Worm (Caenorhabditis elegans) whole organism, midembryonic: Measurements from ENCODE around the gene immp-2.
"Not testable (repeated sequence)": the region's sequence is repeated elsewhere in the genome, so short reads cannot be mapped to it uniquely, and the experiment has no call there.

Experiments used
- cog-1 ChIP-seq: sonication (generic microtip); optimal IDR thresholded peaks from 2 replicates; lab custom pipeline; 2016; ENCODE audit warnings: missing genetic modification characterization, missing compliant biosample characterization
- klf-2 ChIP-seq: fragments of 200-800 bp; sonication (Bioruptor generic); conservative IDR thresholded peaks from 2 replicates; pipeline ENCODE4 v1.3.6; 2022; ENCODE audit warnings: missing genetic modification reagents, missing genetic modification characterization, missing compliant biosample characterization
- med-1 ChIP-seq: sonication (generic microtip); optimal IDR thresholded peaks from 2 replicates; lab custom pipeline; 2017; ENCODE audit warnings: missing genetic modification characterization, mild to moderate bottlenecking, missing compliant biosample characterization, antibody characterized with exemption, missing genetic modification reagents; ENCODE audit not compliant: insufficient read depth
- ref-1 ChIP-seq: fragments of 200-800 bp; sonication (Bioruptor generic); conservative IDR thresholded peaks from 2 replicates; pipeline ENCODE4 v1.3.6; 2022; ENCODE audit warnings: missing genetic modification reagents, missing genetic modification characterization, missing compliant biosample characterization
- ztf-29 ChIP-seq: fragments of 200-800 bp; sonication (Bioruptor generic); IDR thresholded peaks from 2 replicates; pipeline ENCODE4 v1.3.6; 2022; ENCODE audit warnings: missing genetic modification reagents, missing genetic modification characterization, missing compliant biosample characterization

DNA sequence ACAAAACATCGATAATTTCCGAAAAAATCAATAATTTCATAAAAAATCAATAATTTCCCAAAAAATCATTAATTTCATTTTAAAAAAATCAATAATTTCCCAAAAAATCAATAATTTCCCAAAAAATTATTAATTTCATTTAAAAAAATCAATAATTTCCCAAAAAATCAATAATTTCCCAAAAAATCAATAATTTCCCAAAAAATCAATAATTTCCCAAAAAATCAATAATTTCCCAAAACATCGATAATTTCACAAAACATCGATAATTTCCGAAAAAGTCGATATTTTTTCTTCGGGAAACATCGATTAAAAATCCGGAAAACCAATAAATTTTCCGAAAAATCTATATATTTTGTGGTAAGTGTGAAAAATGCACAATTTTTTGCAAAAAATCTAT, 27.4 kb downstream of the immp-2 start:
- not testable (repeated sequence) for TF ChIP-seq ref-1 (GFP tag; lab: Robert Waterston, UW); med-1 (GFP tag; lab: Kevin White, UChicago); cog-1; ztf-29 (GFP tag; lab: Robert Waterston, UW); klf-2 (GFP tag; lab: Robert Waterston, UW)
